Fruit fly (Drosophila melanogaster) whole organism, embryonic: ENCODE measurements around the gene Arp10.

ENCODE experiments used
- Atf-2 ChIP-seq: fragments of 200-800 bp; sonication (Bioruptor generic); optimal IDR thresholded peaks from 2 replicates; lab custom pipeline; 2016; ENCODE audit warnings: missing biosample characterization, missing genetic modification characterization
- BEAF-32 ChIP-seq: fragments of 200-800 bp; sonication (Bioruptor generic); optimal IDR thresholded peaks from 3 replicates; lab custom pipeline; 2017; ENCODE audit warnings: missing biosample characterization, missing genetic modification characterization, mild to moderate bottlenecking, moderate library complexity, missing genetic modification reagents
- Bgb ChIP-seq: fragments of 200-800 bp; sonication (Bioruptor generic); IDR thresholded peaks from 2 replicates; pipeline ENCODE4 v1.3.6; 2022; ENCODE audit warnings: missing biosample characterization, missing genetic modification characterization; ENCODE audit not compliant: partially characterized antibody
- C15 ChIP-seq: fragments of 200-800 bp; sonication (Bioruptor generic); IDR thresholded peaks from 3 replicates; pipeline ENCODE4 v1.3.6; 2022; ENCODE audit warnings: missing biosample characterization, missing genetic modification characterization
- CG14050 ChIP-seq: fragments of 200-800 bp; sonication (Bioruptor generic); IDR thresholded peaks from 3 replicates; pipeline ENCODE4 v1.3.6; 2022; ENCODE audit warnings: missing biosample characterization, missing genetic modification characterization
- CG15269 ChIP-seq: fragments of 200-800 bp; sonication (Bioruptor generic); optimal IDR thresholded peaks from 2 replicates; lab custom pipeline; 2018; ENCODE audit warnings: missing biosample characterization, mild to moderate bottlenecking, missing genetic modification characterization, moderate library complexity
- CG15601 ChIP-seq: fragments of 200-800 bp; sonication (Bioruptor generic); optimal IDR thresholded peaks from 3 replicates; lab custom pipeline; 2019; ENCODE audit warnings: missing biosample characterization, mild to moderate bottlenecking, missing genetic modification characterization, moderate library complexity
- CG16813 ChIP-seq: fragments of 200-800 bp; sonication (Bioruptor generic); IDR thresholded peaks from 3 replicates; pipeline ENCODE4 v1.3.6; 2022; ENCODE audit warnings: missing biosample characterization, missing genetic modification characterization; ENCODE audit not compliant: partially characterized antibody
- CG17361 ChIP-seq: fragments of 200-800 bp; sonication (Bioruptor generic); IDR thresholded peaks from 3 replicates; pipeline ENCODE4 v1.3.6; 2022; ENCODE audit warnings: missing biosample characterization, missing genetic modification characterization
- CG18476 ChIP-seq: fragments of 200-800 bp; sonication (Bioruptor generic); optimal IDR thresholded peaks from 2 replicates; lab custom pipeline; 2016; ENCODE audit warnings: missing biosample characterization, mild to moderate bottlenecking, missing genetic modification characterization
- CG2202 ChIP-seq: fragments of 200-800 bp; sonication (Bioruptor generic); optimal IDR thresholded peaks from 2 replicates; lab custom pipeline; 2018; ENCODE audit warnings: missing biosample characterization, mild to moderate bottlenecking, missing genetic modification characterization
- CG2875 ChIP-seq: fragments of 200-800 bp; sonication (Bioruptor generic); optimal IDR thresholded peaks from 2 replicates; lab custom pipeline; 2017; ENCODE audit warnings: missing biosample characterization, mild to moderate bottlenecking, missing genetic modification characterization, missing genetic modification reagents
- CG3065 ChIP-seq: fragments of 200-800 bp; sonication (Bioruptor generic); optimal IDR thresholded peaks from 2 replicates; lab custom pipeline; 2016; ENCODE audit warnings: missing biosample characterization, missing genetic modification characterization
- CG32767 ChIP-seq: fragments of 200-800 bp; sonication (Bioruptor generic); IDR thresholded peaks from 2 replicates; pipeline ENCODE4 v1.3.6; 2022; ENCODE audit warnings: missing biosample characterization, missing genetic modification characterization
- CG3726 ChIP-seq: fragments of 200-800 bp; sonication (Bioruptor generic); IDR thresholded peaks from 3 replicates; pipeline ENCODE4, ENCODE4 v1.3.6; 2022; ENCODE audit warnings: missing biosample characterization, missing genetic modification characterization
- CG4730 ChIP-seq: fragments of 200-800 bp; sonication (Bioruptor generic); IDR thresholded peaks from 2 replicates; pipeline ENCODE4 v1.3.6; 2022; ENCODE audit warnings: missing biosample characterization, missing genetic modification characterization
- CG4820 ChIP-seq: fragments of 200-800 bp; sonication (Bioruptor generic); optimal IDR thresholded peaks from 3 replicates; lab custom pipeline; 2016; ENCODE audit warnings: missing biosample characterization, missing genetic modification characterization
- CG4854 ChIP-seq: fragments of 200-800 bp; sonication (Bioruptor generic); optimal IDR thresholded peaks from 2 replicates; lab custom pipeline; 2016; ENCODE audit warnings: missing biosample characterization, missing genetic modification characterization, inconsistent platforms
- CG6175 ChIP-seq: fragments of 200-800 bp; sonication (Bioruptor generic); IDR thresholded peaks from 3 replicates; pipeline ENCODE4 v1.3.6; 2022; ENCODE audit warnings: missing biosample characterization, missing genetic modification characterization
- CG7928 ChIP-seq: fragments of 200-800 bp; sonication (Bioruptor generic); optimal IDR thresholded peaks from 2 replicates; lab custom pipeline; 2017; ENCODE audit warnings: missing biosample characterization, mild to moderate bottlenecking, missing genetic modification characterization
- CG8924 ChIP-seq: fragments of 200-800 bp; optimal IDR thresholded peaks from 3 replicates; lab custom pipeline; 2019; ENCODE audit warnings: missing biosample characterization, mild to moderate bottlenecking, missing genetic modification characterization, moderate library complexity
- CTCF ChIP-seq: fragments of 200-800 bp; sonication (Bioruptor generic); optimal IDR thresholded peaks from 2 replicates; lab custom pipeline; 2017; ENCODE audit warnings: missing biosample characterization, mild to moderate bottlenecking, missing genetic modification characterization, moderate library complexity
- Dfd ChIP-seq, 2 experiments: fragments of >200 bp; optimal IDR thresholded peaks; 2 replicates each; lab custom pipeline; 2017; ENCODE audit warnings: missing biosample characterization in 2 of 2, missing genetic modification characterization in 2 of 2
- Doc2 ChIP-seq: fragments of 200-800 bp; sonication (Bioruptor generic); IDR thresholded peaks from 2 replicates; pipeline ENCODE4 v1.3.6; 2022; ENCODE audit warnings: missing biosample characterization, missing genetic modification characterization
- Doc3 ChIP-seq: fragments of 200-800 bp; sonication (Bioruptor generic); IDR thresholded peaks from 3 replicates; pipeline ENCODE4 v1.3.6; 2022; ENCODE audit warnings: missing biosample characterization, missing genetic modification characterization; ENCODE audit not compliant: partially characterized antibody
- Ets97D ChIP-seq: fragments of 200-800 bp; sonication (Bioruptor generic); optimal IDR thresholded peaks from 3 replicates; lab custom pipeline; 2016; ENCODE audit warnings: missing biosample characterization, missing genetic modification characterization
- MBD-R2 ChIP-seq: fragments of 200-800 bp; sonication (Bioruptor generic); IDR thresholded peaks from 2 replicates; pipeline ENCODE4 v1.3.6; 2022; ENCODE audit warnings: missing biosample characterization, missing genetic modification characterization
- Mad ChIP-seq: fragments of 200-800 bp; sonication (Bioruptor generic); optimal IDR thresholded peaks from 2 replicates; lab custom pipeline; 2016; ENCODE audit warnings: missing biosample characterization, missing genetic modification characterization
- Meics ChIP-seq: fragments of 200-800 bp; sonication (Bioruptor generic); optimal IDR thresholded peaks from 2 replicates; lab custom pipeline; 2017; ENCODE audit warnings: missing biosample characterization, mild to moderate bottlenecking, missing genetic modification characterization
- Nf-YB ChIP-seq: fragments of 200-800 bp; sonication (Bioruptor generic); optimal IDR thresholded peaks from 3 replicates; lab custom pipeline; 2019; ENCODE audit warnings: missing biosample characterization, mild to moderate bottlenecking, missing genetic modification characterization, moderate library complexity
- Scr ChIP-seq: fragments of 200-800 bp; sonication (Bioruptor generic); IDR thresholded peaks from 2 replicates; pipeline ENCODE4 v1.3.6; 2022; ENCODE audit warnings: missing biosample characterization, missing genetic modification characterization; ENCODE audit not compliant: partially characterized antibody
- Side ChIP-seq: fragments of 200-800 bp; sonication (Bioruptor generic); optimal IDR thresholded peaks from 2 replicates; lab custom pipeline; 2016; ENCODE audit warnings: missing biosample characterization, missing genetic modification characterization
- Sox102F ChIP-seq: fragments of 200-800 bp; sonication (Bioruptor generic); optimal IDR thresholded peaks from 2 replicates; lab custom pipeline; 2018; ENCODE audit warnings: missing biosample characterization, mild to moderate bottlenecking, missing genetic modification characterization, moderate library complexity
- Stat92E ChIP-seq, 3 experiments: fragments of >200 bp in 2 of 3; fragments of 200-800 bp in 1 of 3; sonication (Bioruptor generic) in 1 of 3; optimal IDR thresholded peaks; 2 replicates each; lab custom pipeline; 2017 to 2019; ENCODE audit warnings: missing biosample characterization in 3 of 3, missing genetic modification characterization in 3 of 3, mild to moderate bottlenecking in 1 of 3, moderate library complexity in 1 of 3
- Usf ChIP-seq: fragments of 200-800 bp; sonication (Bioruptor generic); optimal IDR thresholded peaks from 2 replicates; lab custom pipeline; 2017; ENCODE audit warnings: missing genotype, missing biosample characterization, missing genetic modification characterization
- bowl ChIP-seq: fragments of 200-800 bp; sonication (Bioruptor generic); IDR thresholded peaks from 2 replicates; pipeline ENCODE4 v1.3.6; 2022; ENCODE audit warnings: missing biosample characterization, missing genetic modification characterization
- br ChIP-seq: fragments of >200 bp; optimal IDR thresholded peaks from 2 replicates; lab custom pipeline; 2017
- chn ChIP-seq: fragments of 200-800 bp; sonication (Bioruptor generic); optimal IDR thresholded peaks from 2 replicates; lab custom pipeline; 2016; ENCODE audit warnings: missing biosample characterization, missing genetic modification characterization
- ems ChIP-seq: fragments of 200-800 bp; sonication (Bioruptor generic); optimal IDR thresholded peaks from 3 replicates; lab custom pipeline; 2016; ENCODE audit warnings: missing biosample characterization, missing genetic modification characterization
- fd3F ChIP-seq: fragments of 200-800 bp; sonication (Bioruptor generic); optimal IDR thresholded peaks from 2 replicates; lab custom pipeline; 2018; ENCODE audit warnings: missing biosample characterization, mild to moderate bottlenecking, missing genetic modification characterization, moderate library complexity
- gce ChIP-seq: fragments of 200-800 bp; sonication (Bioruptor generic); IDR thresholded peaks from 3 replicates; pipeline ENCODE4 v1.3.6; 2022; ENCODE audit warnings: missing biosample characterization, missing genetic modification characterization
- gcm2 ChIP-seq: fragments of 200-800 bp; sonication (Bioruptor generic); optimal IDR thresholded peaks from 2 replicates; lab custom pipeline; 2016; ENCODE audit warnings: missing biosample characterization, missing genetic modification characterization
- gsb-n ChIP-seq: fragments of 200-800 bp; sonication (Bioruptor generic); optimal IDR thresholded peaks from 3 replicates; lab custom pipeline; 2018; ENCODE audit warnings: missing biosample characterization, mild to moderate bottlenecking, missing genetic modification characterization
- gt ChIP-seq: fragments of 200-800 bp; sonication (Bioruptor generic); IDR thresholded peaks from 2 replicates; pipeline ENCODE4 v1.3.6; 2022; ENCODE audit warnings: missing biosample characterization, missing genetic modification characterization
- kni ChIP-seq: fragments of 200-800 bp; sonication (Bioruptor generic); optimal IDR thresholded peaks from 3 replicates; lab custom pipeline; 2017; ENCODE audit warnings: mild to moderate bottlenecking, missing biosample characterization, missing genetic modification reagents, missing genetic modification characterization
- p53 ChIP-seq: fragments of 200-800 bp; sonication (Bioruptor generic); optimal IDR thresholded peaks from 2 replicates; lab custom pipeline; 2016; ENCODE audit warnings: missing biosample characterization, missing genetic modification characterization
- pfk ChIP-seq: fragments of 200-800 bp; sonication (Bioruptor generic); optimal IDR thresholded peaks from 2 replicates; lab custom pipeline; 2018; ENCODE audit warnings: missing biosample characterization, mild to moderate bottlenecking, missing genetic modification characterization, moderate library complexity
- salm ChIP-seq: fragments of 200-800 bp; sonication (Bioruptor generic); optimal IDR thresholded peaks from 2 replicates; lab custom pipeline; 2018; ENCODE audit warnings: missing biosample characterization, mild to moderate bottlenecking, missing genetic modification characterization
- schlank ChIP-seq: fragments of 200-800 bp; sonication (Bioruptor generic); optimal IDR thresholded peaks from 2 replicates; lab custom pipeline; 2018; ENCODE audit warnings: missing biosample characterization, mild to moderate bottlenecking, missing genetic modification characterization
- sens-2 ChIP-seq: fragments of 200-800 bp; sonication (Bioruptor generic); IDR thresholded peaks from 2 replicates; pipeline ENCODE4 v1.3.6; 2022; ENCODE audit warnings: missing biosample characterization, missing genetic modification characterization
- ssp ChIP-seq: fragments of 200-800 bp; sonication (Bioruptor generic); IDR thresholded peaks from 2 replicates; pipeline ENCODE4 v1.3.6; 2022; ENCODE audit warnings: missing biosample characterization, missing genetic modification characterization
- stwl ChIP-seq: fragments of 200-800 bp; sonication (Bioruptor generic); optimal IDR thresholded peaks from 3 replicates; lab custom pipeline; 2018; ENCODE audit warnings: missing biosample characterization, mild to moderate bottlenecking, missing genetic modification characterization, moderate library complexity

Arp10 gene

dm6 chrX:19608042-19608609, 37.9 kb downstream of the Arp10 start (continued):
- TF ChIP-seq BEAF-32 (GFP tag; lab: Kevin White, UChicago): peak; percentile 25
- peak; percentile 30 for TF ChIP-seq p53
- TF ChIP-seq Sox102F (GFP tag; lab: Kevin White, UChicago): no peak
- TF ChIP-seq kni (GFP tag; lab: Kevin White, UChicago): peak; percentile 82
- no peak for TF ChIP-seq Stat92E (GFP tag; optimal IDR thresholded peaks at IDR 0.05; lab: Kevin White, UChicago)
- TF ChIP-seq C15 (GFP tag; lab: Robert Waterston, UW): no peak
- no peak for TF ChIP-seq CG7928
- no peak for TF ChIP-seq Meics (GFP tag; lab: Kevin White, UChicago)
- no peak for TF ChIP-seq CG3726 (GFP tag; lab: Robert Waterston, UW)
- TF ChIP-seq chn: no peak
- TF ChIP-seq ems (GFP tag; lab: Kevin White, UChicago): no peak
- TF ChIP-seq MBD-R2 (GFP tag; lab: Robert Waterston, UW): no peak
- TF ChIP-seq CG17361: no peak
- no peak for TF ChIP-seq gce
- no peak for TF ChIP-seq Doc2 (GFP tag; lab: Robert Waterston, UW)
- TF ChIP-seq pfk (GFP tag; lab: Kevin White, UChicago): peak; percentile 16
- peak; percentile 21 for TF ChIP-seq CG8924 (tag; lab: Kevin White, UChicago)
- no peak for TF ChIP-seq Ets97D (GFP tag; lab: Kevin White, UChicago)
- TF ChIP-seq Dfd (GFP tag; optimal IDR thresholded peaks at IDR 0.05; lab: Kevin White, UChicago): no peak
- TF ChIP-seq CG14050 (GFP tag; lab: Robert Waterston, UW): no peak
- no peak for TF ChIP-seq bowl (GFP tag; lab: Robert Waterston, UW)
- TF ChIP-seq Doc3: peak; percentile 42; the same call in 1 of the 3 replicates
- no peak for TF ChIP-seq CG2875 (GFP tag; lab: Kevin White, UChicago)
- no peak for TF ChIP-seq salm (tag; lab: Kevin White, UChicago)
- TF ChIP-seq CG2202 (tag; lab: Kevin White, UChicago): no peak
- no peak for TF ChIP-seq ssp (GFP tag; lab: Robert Waterston, UW)
- no peak for TF ChIP-seq Usf
- TF ChIP-seq Nf-YB (GFP tag; lab: Kevin White, UChicago): no peak
- TF ChIP-seq gsb-n (tag; lab: Kevin White, UChicago): no peak
- TF ChIP-seq CG18476 (GFP tag; lab: Kevin White, UChicago): no peak
- no peak for TF ChIP-seq schlank (tag; lab: Kevin White, UChicago)
- no peak for TF ChIP-seq CTCF (GFP tag; lab: Kevin White, UChicago)
- TF ChIP-seq Side (GFP tag; lab: Kevin White, UChicago): no peak
- TF ChIP-seq CG4854 (GFP tag; lab: Kevin White, UChicago): no peak
- peak; percentile 55 for TF ChIP-seq CG16813
- TF ChIP-seq stwl (tag; lab: Kevin White, UChicago): peak; percentile 60
- TF ChIP-seq CG15601: peak; percentile 56
- no peak for TF ChIP-seq br
- peak; percentile 48; the same call in 1 of the 2 replicates for TF ChIP-seq Bgb
- TF ChIP-seq CG4820 (GFP tag; lab: Kevin White, UChicago): no peak
- no peak for TF ChIP-seq fd3F (GFP tag; lab: Kevin White, UChicago)
- TF ChIP-seq gt (GFP tag; lab: Robert Waterston, UW): no peak
- peak; percentile 49; the same call in 1 of the 2 replicates for TF ChIP-seq Scr (GFP tag; lab: Robert Waterston, UW)
- TF ChIP-seq CG3065 (GFP tag; lab: Kevin White, UChicago): no peak
- TF ChIP-seq Mad (GFP tag; lab: Kevin White, UChicago): no peak
- TF ChIP-seq CG6175: no peak
- TF ChIP-seq sens-2 (GFP tag; lab: Robert Waterston, UW): no peak
- TF ChIP-seq CG4730: no peak
- TF ChIP-seq CG15269 (tag; lab: Kevin White, UChicago): no peak
- no peak for TF ChIP-seq gcm2 (GFP tag; lab: Kevin White, UChicago)
- no peak for TF ChIP-seq Atf-2 (GFP tag; lab: Kevin White, UChicago)
- no peak for TF ChIP-seq CG32767
